Fruit fly (Drosophila melanogaster) Kc167 (cell line): ENCODE measurements around the gene COX5BL.

ENCODE experiments used
- Sin3A ChIP-seq: fragments of >200 bp; optimal IDR thresholded peaks from 2 replicates; lab custom pipeline; 2018; ENCODE audit warnings: missing external identifiers
- h ChIP-seq: fragments of >200 bp; optimal IDR thresholded peaks from 3 replicates; lab custom pipeline; 2018; ENCODE audit warnings: missing external identifiers

- TF ChIP-seq h (lab: Kevin White, UChicago) (no peak), Sin3A (no peak)
These were observed 27.1 kb upstream of the COX5BL start for dm6 chr2L:6531985-6532699.
